Fruit fly (Drosophila melanogaster): Measurements from ENCODE around the gene CG11596.
A peak's percentile ranks its signal among the peaks of the same experiment; 100 is the strongest.

CG11596 gene

dm6 chrX:1927473-1928306 lies at the start of gene CG11596:
CG11596 (plus strand) TSS chrX:1927683.
- no peak for TF ChIP-seq usp (GFP tag; optimal IDR thresholded peaks at IDR 0.05)

- no peak for TF ChIP-seq psq (optimal IDR thresholded peaks at IDR 0.05)
- TF ChIP-seq pan (optimal IDR thresholded peaks at IDR 0.05) = no peak
- no peak for TF ChIP-seq EcR (GFP tag; optimal IDR thresholded peaks at IDR 0.05)
- no peak for TF ChIP-seq usp (GFP tag; optimal IDR thresholded peaks at IDR 0.05)
Measured at dm6 chrX:1879606-1880110, 47.8 kb upstream of the CG11596 start, which contains the start of gene CG14818. CG14818 (minus strand) TSS chrX:1879774.

- TF ChIP-seq CG8478 (optimal IDR thresholded peaks at IDR 0.05) (no peak), EcR (GFP tag; optimal IDR thresholded peaks at IDR 0.05) (no peak), pan (optimal IDR thresholded peaks at IDR 0.05) (no peak)
Measured at dm6 chrX:1880139-1880556, 47.3 kb upstream of the CG11596 start, which contains the start of gene Coa8. Coa8 (plus strand) TSS chrX:1880282.

- TF ChIP-seq usp (GFP tag; optimal IDR thresholded peaks at IDR 0.05) (no peak), EcR (GFP tag; optimal IDR thresholded peaks at IDR 0.05) (no peak), pan (optimal IDR thresholded peaks at IDR 0.05) (no peak)
Measured at dm6 chrX:1880779-1881178, 46.7 kb upstream of the CG11596 start.

dm6 chrX:1889926-1890325 lies 37.6 kb upstream of the CG11596 start, which contains the start of the genes trr and mRpL16:
trr (minus strand) TSS chrX:1889950.
mRpL16 (plus strand) TSS chrX:1890256.
- no peak for TF ChIP-seq Dll (optimal IDR thresholded peaks at IDR 0.05)
- TF ChIP-seq pan (optimal IDR thresholded peaks at IDR 0.05) = no peak
- TF ChIP-seq CG8478 (optimal IDR thresholded peaks at IDR 0.05) = no peak
- TF ChIP-seq usp (GFP tag; optimal IDR thresholded peaks at IDR 0.05) = no peak
- TF ChIP-seq psq (optimal IDR thresholded peaks at IDR 0.05) = no peak
- no peak for TF ChIP-seq EcR (GFP tag; optimal IDR thresholded peaks at IDR 0.05)

dm6 chrX:1893532-1893931 lies 34.0 kb upstream of the CG11596 start:
- TF ChIP-seq psq (optimal IDR thresholded peaks at IDR 0.05) (no peak), usp (GFP tag; optimal IDR thresholded peaks at IDR 0.05) (no peak), Dll (optimal IDR thresholded peaks at IDR 0.05) (no peak), CG8478 (optimal IDR thresholded peaks at IDR 0.05) (no peak), EcR (GFP tag; optimal IDR thresholded peaks at IDR 0.05) (no peak), pan (optimal IDR thresholded peaks at IDR 0.05) (no peak)

- TF ChIP-seq Dll (optimal IDR thresholded peaks at IDR 0.05) (no peak), psq (optimal IDR thresholded peaks at IDR 0.05) (no peak), pan (optimal IDR thresholded peaks at IDR 0.05) (no peak)
Measured at dm6 chrX:1897384-1897783, 30.1 kb upstream of the CG11596 start.

- TF ChIP-seq CG8478 (optimal IDR thresholded peaks at IDR 0.05) (no peak), Dll (optimal IDR thresholded peaks at IDR 0.05) (peak; percentile 34), psq (optimal IDR thresholded peaks at IDR 0.05) (no peak), pan (optimal IDR thresholded peaks at IDR 0.05) (no peak), EcR (GFP tag; optimal IDR thresholded peaks at IDR 0.05) (no peak), usp (GFP tag; optimal IDR thresholded peaks at IDR 0.05) (no peak)
Measured at dm6 chrX:1899445-1900085, 27.9 kb upstream of the CG11596 start.

- TF ChIP-seq Dll (optimal IDR thresholded peaks at IDR 0.05) = no peak
- TF ChIP-seq CG8478 (optimal IDR thresholded peaks at IDR 0.05) = no peak
- TF ChIP-seq usp (GFP tag; optimal IDR thresholded peaks at IDR 0.05) = no peak
- TF ChIP-seq pan (optimal IDR thresholded peaks at IDR 0.05) = no peak
- TF ChIP-seq EcR (GFP tag; optimal IDR thresholded peaks at IDR 0.05) = no peak
- TF ChIP-seq psq (optimal IDR thresholded peaks at IDR 0.05) = no peak
Measured at dm6 chrX:1900123-1900818, 27.2 kb upstream of the CG11596 start, which contains the start of gene arm. arm (minus strand) TSS chrX:1900646.

dm6 chrX:1901605-1902136 lies 25.8 kb upstream of the CG11596 start, which contains the start of gene Ldaf1:
Ldaf1 (minus strand) TSS chrX:1901911.
- TF ChIP-seq Dll (optimal IDR thresholded peaks at IDR 0.05) (no peak), pan (optimal IDR thresholded peaks at IDR 0.05) (no peak), psq (optimal IDR thresholded peaks at IDR 0.05) (no peak), usp (GFP tag; optimal IDR thresholded peaks at IDR 0.05) (no peak), CG8478 (optimal IDR thresholded peaks at IDR 0.05) (no peak), EcR (GFP tag; optimal IDR thresholded peaks at IDR 0.05) (no peak)

- no peak for TF ChIP-seq EcR (GFP tag; optimal IDR thresholded peaks at IDR 0.05)
Measured at dm6 chrX:1903077-1903476, 24.4 kb upstream of the CG11596 start, which contains the start of gene CG32801. CG32801 (minus strand) TSS chrX:1903177.

dm6 chrX:1903968-1904367 lies 23.5 kb upstream of the CG11596 start:
- TF ChIP-seq EcR (GFP tag; optimal IDR thresholded peaks at IDR 0.05) = no peak
- TF ChIP-seq CG8478 (optimal IDR thresholded peaks at IDR 0.05) = no peak
- TF ChIP-seq psq (optimal IDR thresholded peaks at IDR 0.05) = no peak
- TF ChIP-seq pan (optimal IDR thresholded peaks at IDR 0.05) = no peak
- TF ChIP-seq usp (GFP tag; optimal IDR thresholded peaks at IDR 0.05) = no peak
- TF ChIP-seq Dll (optimal IDR thresholded peaks at IDR 0.05) = no peak

All from whole organism.